Worm (Caenorhabditis elegans): ENCODE measurements around the gene Y17G7B.8.

Y17G7B.8 gene

ce11 chrII:12036075-12036474 lies 8.5 kb upstream of the Y17G7B.8 start:
- TF ChIP-seq xnd-1 (tag; optimal IDR thresholded peaks at IDR 0.05): peak; percentile 56
- no peak for TF ChIP-seq snpc-4 (GFP tag; optimal IDR thresholded peaks at IDR 0.05)
- no peak for TF ChIP-seq snpc-4 (tag; optimal IDR thresholded peaks at IDR 0.05)
- TF ChIP-seq madf-6 (GFP tag; IDR thresholded peaks at IDR 0.05): peak; percentile 46; the same call in 1 of the 2 replicates
- TF ChIP-seq egrh-3 (GFP tag; IDR thresholded peaks at IDR 0.05): no peak
- no peak for TF ChIP-seq let-526 (GFP tag; IDR thresholded peaks at IDR 0.05)
- TF ChIP-seq T26A5.8 (tag; optimal IDR thresholded peaks at IDR 0.05): no peak
- peak; percentile 82 for TF ChIP-seq lsl-1 (GFP tag; optimal IDR thresholded peaks at IDR 0.05)
- TF ChIP-seq efl-1 (GFP tag; optimal IDR thresholded peaks at IDR 0.05): peak; percentile 20
- TF ChIP-seq F33H1.4 (GFP tag; IDR thresholded peaks at IDR 0.05): peak; percentile 55

DNA sequence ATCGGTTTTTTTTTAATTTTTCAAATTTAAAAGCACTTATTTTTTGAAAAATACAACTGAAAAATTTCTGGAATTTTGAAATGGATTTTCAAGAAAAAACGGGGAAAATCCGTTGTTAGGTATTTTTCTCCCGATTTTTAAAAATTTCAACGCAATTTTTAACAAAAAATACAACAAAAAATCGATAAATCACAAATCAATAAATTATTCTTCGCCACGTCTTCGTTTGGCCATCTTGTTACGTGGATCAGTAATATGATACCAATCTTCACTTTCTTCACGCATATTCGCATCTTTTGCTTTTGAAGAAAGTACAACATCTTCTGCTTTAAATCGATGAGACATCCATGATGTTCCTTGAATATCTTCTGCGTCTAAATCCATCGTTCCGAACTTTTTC lies 1.2 kb upstream of the Y17G7B.8 start:
- TF ChIP-seq Y56A3A.18 (GFP tag; IDR thresholded peaks at IDR 0.05): no peak
- no peak for TF ChIP-seq ekl-4 (GFP tag; IDR thresholded peaks at IDR 0.05)
- TF ChIP-seq madf-6 (GFP tag; IDR thresholded peaks at IDR 0.05): no peak
- no peak for TF ChIP-seq Y79H2A.3 (GFP tag; conservative IDR thresholded peaks at IDR 0.05)
- TF ChIP-seq chd-7 (tag; optimal IDR thresholded peaks at IDR 0.05): no peak
- no peak for TF ChIP-seq snpc-4 (GFP tag; optimal IDR thresholded peaks at IDR 0.05)
- no peak for TF ChIP-seq snpc-4 (tag; optimal IDR thresholded peaks at IDR 0.05)
- TF ChIP-seq mxl-1 (tag; optimal IDR thresholded peaks at IDR 0.05): no peak
- TF ChIP-seq F23B12.7 (tag; optimal IDR thresholded peaks at IDR 0.05; ENCODE audit: insufficient read depth): no peak
- no peak for TF ChIP-seq F39B2.1 (GFP tag; IDR thresholded peaks at IDR 0.05)
- no peak for TF ChIP-seq hmg-20 (GFP tag; IDR thresholded peaks at IDR 0.05)
- no peak for TF ChIP-seq sea-2 (GFP tag; IDR thresholded peaks at IDR 0.05)
- no peak for TF ChIP-seq K12H6.12 (tag; optimal IDR thresholded peaks at IDR 0.05)
- no peak for TF ChIP-seq ztf-25 (GFP tag; IDR thresholded peaks at IDR 0.05)

ce11 chrII:12023315-12023878 lies 4.2 kb downstream of the Y17G7B.8 start, which contains the start of gene Y17G7B.12:
Gene Y17G7B.12, plus strand, starts transcription at chrII:12023861.
- TF ChIP-seq unc-130 (GFP tag; optimal IDR thresholded peaks at IDR 0.05) (no peak), nhr-179 (tag; optimal IDR thresholded peaks at IDR 0.05) (no peak), ets-4 (GFP tag; optimal IDR thresholded peaks at IDR 0.05) (no peak), attf-6 (GFP tag; IDR thresholded peaks at IDR 0.05) (no peak), T26A5.8 (tag; optimal IDR thresholded peaks at IDR 0.05) (no peak), hlh-12 (tag; optimal IDR thresholded peaks at IDR 0.05) (no peak)

- TF ChIP-seq nfya-2 (GFP tag; IDR thresholded peaks at IDR 0.05) (no peak), hrde-1 (tag; optimal IDR thresholded peaks at IDR 0.05; ENCODE audit: borderline replicate concordance) (no peak), rpc-1 (optimal IDR thresholded peaks at IDR 0.05) (no peak), rpc-1 (tag; optimal IDR thresholded peaks at IDR 0.05) (no peak), snpc-1.3 (tag; optimal IDR thresholded peaks at IDR 0.05; ENCODE audit: insufficient read depth) (no peak), ccch-3 (GFP tag; optimal IDR thresholded peaks at IDR 0.05) (no peak), ceh-40 (GFP tag; IDR thresholded peaks at IDR 0.05) (no peak), snpc-1.1 (tag; optimal IDR thresholded peaks at IDR 0.05; ENCODE audit: insufficient read depth) (no peak), C06A6.2 (GFP tag; conservative IDR thresholded peaks at IDR 0.05) (no peak), chd-7 (tag; optimal IDR thresholded peaks at IDR 0.05) (no peak), lsy-27 (tag; optimal IDR thresholded peaks at IDR 0.05; ENCODE audit: borderline replicate concordance, insufficient read depth) (no peak), Y56A3A.18 (GFP tag; IDR thresholded peaks at IDR 0.05) (no peak)
Measured at ce11 chrII:12008772-12009171, 18.8 kb downstream of the Y17G7B.8 start, which contains the start of gene glb-29. Gene glb-29, plus strand, starts transcription at chrII:12009072.
